Fruit fly (Drosophila melanogaster): ENCODE measurements around the gene CG33687.

The CG33687 gene

DNA sequence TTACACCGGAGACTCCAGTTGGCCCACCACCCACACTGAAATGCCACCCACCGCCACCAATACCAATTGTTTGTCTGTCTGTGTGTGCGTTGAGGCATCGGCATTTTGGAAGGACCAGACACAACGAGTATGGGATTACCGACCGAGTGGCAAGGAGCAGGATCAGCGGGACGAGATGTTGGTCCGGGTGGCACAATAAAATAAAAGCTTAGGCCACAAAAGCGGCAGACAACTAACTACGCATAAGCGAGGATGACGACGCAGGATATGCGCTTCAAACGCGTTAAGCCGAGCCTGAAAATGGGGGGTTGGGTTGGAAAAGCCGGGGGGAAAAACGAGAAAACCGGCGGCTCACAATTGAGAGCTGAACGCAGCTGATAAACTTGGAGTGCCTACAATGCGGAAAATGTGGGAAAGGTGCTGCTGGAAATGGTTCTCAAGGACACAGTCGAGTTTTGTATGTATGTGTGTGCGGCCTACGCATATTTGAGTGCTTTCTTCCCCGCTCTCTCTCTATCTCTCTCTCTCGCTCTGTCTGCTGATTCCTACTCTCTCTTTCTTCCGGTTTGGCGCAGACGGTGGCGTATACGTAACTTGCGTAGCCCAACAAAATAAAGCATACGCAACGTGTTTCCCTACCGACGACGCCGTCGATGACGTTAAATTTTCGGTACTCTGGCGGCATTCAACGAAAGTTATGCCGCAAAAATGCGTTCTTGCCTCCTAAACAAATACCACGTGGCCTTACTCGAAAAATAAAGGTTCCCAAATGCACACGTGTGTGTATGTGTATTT lies 4.9 kb upstream of the CG33687 start:
- TF ChIP-seq ey (GFP tag; optimal IDR thresholded peaks at IDR 0.05) = no peak
- TF ChIP-seq HLH106 (tag; optimal IDR thresholded peaks at IDR 0.05) = peak; percentile 5

DNA sequence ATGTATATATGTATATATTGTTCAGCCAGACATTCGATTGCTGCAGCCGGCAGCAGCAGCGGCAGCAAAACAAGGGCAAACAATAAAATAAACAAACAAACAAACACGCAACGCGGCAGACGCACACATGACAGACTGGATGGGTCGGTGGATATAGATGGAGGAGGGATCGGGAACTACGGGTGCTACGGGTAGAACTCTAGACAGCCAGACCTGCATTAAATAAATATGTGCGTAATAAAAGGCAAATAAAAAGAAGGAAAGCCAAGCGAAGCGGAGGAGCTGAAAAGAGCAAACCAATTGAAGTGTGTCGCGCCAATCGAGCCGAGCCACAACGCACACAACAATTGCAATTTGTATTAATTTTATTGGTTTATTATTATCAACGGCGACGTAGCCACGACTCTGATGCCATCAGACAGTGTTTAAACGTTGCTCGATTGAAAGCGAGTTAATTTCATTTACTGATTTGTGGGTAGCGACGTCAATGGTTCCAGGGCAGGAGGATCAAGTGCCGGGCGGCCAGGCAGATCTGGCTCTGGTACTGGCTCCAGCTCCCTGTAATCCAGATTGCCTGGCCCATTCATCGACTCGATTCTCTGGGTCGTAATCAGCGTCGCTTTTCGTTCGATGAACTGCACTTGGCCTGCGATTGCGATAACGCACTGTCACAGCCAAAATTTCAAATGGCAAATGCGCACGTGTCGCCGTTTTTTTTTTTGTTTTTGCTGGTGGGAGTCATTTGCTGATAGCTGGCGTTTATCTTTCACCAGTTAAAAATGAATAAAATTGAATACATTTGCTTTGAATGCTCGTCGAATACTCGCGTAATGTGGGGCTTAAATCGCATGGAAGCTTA lies 3.6 kb upstream of the CG33687 start:
- TF ChIP-seq Rel (GFP tag; optimal IDR thresholded peaks at IDR 0.05) (no peak), Rel (tag; optimal IDR thresholded peaks at IDR 0.05) (peak; percentile 23), lola (GFP tag; optimal IDR thresholded peaks at IDR 0.05) (no peak), Myc (optimal IDR thresholded peaks at IDR 0.05) (no peak), Jra (GFP tag; optimal IDR thresholded peaks at IDR 0.05) (peak; percentile 45), dmrt93B (GFP tag; optimal IDR thresholded peaks at IDR 0.05) (peak; percentile 48), jim (GFP tag; optimal IDR thresholded peaks at IDR 0.05) (peak; percentile 45), Vsx2 (GFP tag; optimal IDR thresholded peaks at IDR 0.05; ENCODE audit: partially characterized antibody) (no peak), HLH106 (tag; optimal IDR thresholded peaks at IDR 0.05) (peak; percentile 42), Hnf4 (GFP tag; optimal IDR thresholded peaks at IDR 0.05) (peak; percentile 56), foxo (GFP tag; optimal IDR thresholded peaks at IDR 0.05) (peak in 1 of 2 experiments; percentile 58), pan (optimal IDR thresholded peaks at IDR 0.05) (no peak), CG32264 (GFP tag; optimal IDR thresholded peaks at IDR 0.05) (peak; percentile 42), h (GFP tag; optimal IDR thresholded peaks at IDR 0.05) (peak; percentile 84), sv (GFP tag; optimal IDR thresholded peaks at IDR 0.05) (no peak), Abd-B (GFP tag; optimal IDR thresholded peaks at IDR 0.05) (no peak), GATAd (GFP tag; optimal IDR thresholded peaks at IDR 0.05) (no peak), dsf (GFP tag; optimal IDR thresholded peaks at IDR 0.05; ENCODE audit: borderline replicate concordance) (peak; percentile 43), Dif (GFP tag; optimal IDR thresholded peaks at IDR 0.05; ENCODE audit: partially characterized antibody) (peak; percentile 20), dl (GFP tag; optimal IDR thresholded peaks at IDR 0.05; ENCODE audit: insufficient read depth in 1 of 2, partially characterized antibody in 2 of 2) (no peak), Hr83 (GFP tag; optimal IDR thresholded peaks at IDR 0.05; ENCODE audit: poor library complexity, severe bottlenecking) (peak; percentile 88), br (GFP tag; optimal IDR thresholded peaks at IDR 0.05) (peak; percentile 68), psq (GFP tag; optimal IDR thresholded peaks at IDR 0.05) (peak; percentile 79), woc (GFP tag; optimal IDR thresholded peaks at IDR 0.05) (peak; percentile 60), Sp1 (GFP tag; optimal IDR thresholded peaks at IDR 0.05) (peak; percentile 69), Dfd (GFP tag; optimal IDR thresholded peaks at IDR 0.05) (no peak), brk (GFP tag; optimal IDR thresholded peaks at IDR 0.05) (peak; percentile 4), rgr (GFP tag; optimal IDR thresholded peaks at IDR 0.05) (peak; percentile 81), ey (GFP tag; optimal IDR thresholded peaks at IDR 0.05) (peak; percentile 42), Hr78 (GFP tag; optimal IDR thresholded peaks at IDR 0.05) (no peak), Mio (GFP tag; optimal IDR thresholded peaks at IDR 0.05) (peak; percentile 20), fru (GFP tag; optimal IDR thresholded peaks at IDR 0.05) (peak; percentile 77), tai (GFP tag; optimal IDR thresholded peaks at IDR 0.05) (peak; percentile 76), usp (GFP tag; optimal IDR thresholded peaks at IDR 0.05) (no peak), CG9705 (GFP tag; optimal IDR thresholded peaks at IDR 0.05) (peak; percentile 53), OdsH (GFP tag; optimal IDR thresholded peaks at IDR 0.05) (peak; percentile 81), sage (GFP tag; optimal IDR thresholded peaks at IDR 0.05) (peak; percentile 33), N (GFP tag; optimal IDR thresholded peaks at IDR 0.05) (no peak), CrebA (GFP tag; optimal IDR thresholded peaks at IDR 0.05; ENCODE audit: borderline replicate concordance) (peak; percentile 62)
